Worm (Caenorhabditis elegans) whole organism, late embryonic: ENCODE results near the gene nhr-148.

Source experiments
- npax-4 ChIP-seq: sonication (generic microtip); optimal IDR thresholded peaks from 2 replicates; lab custom pipeline; 2016; ENCODE audit warnings: missing genetic modification characterization, missing compliant biosample characterization
- pha-4 ChIP-seq: fragments of 150-350 bp; optimal IDR thresholded peaks from 2 replicates; lab custom pipeline; 2018; ENCODE audit warnings: missing biosample characterization, missing genetic modification reagents, missing genetic modification characterization

DNA sequence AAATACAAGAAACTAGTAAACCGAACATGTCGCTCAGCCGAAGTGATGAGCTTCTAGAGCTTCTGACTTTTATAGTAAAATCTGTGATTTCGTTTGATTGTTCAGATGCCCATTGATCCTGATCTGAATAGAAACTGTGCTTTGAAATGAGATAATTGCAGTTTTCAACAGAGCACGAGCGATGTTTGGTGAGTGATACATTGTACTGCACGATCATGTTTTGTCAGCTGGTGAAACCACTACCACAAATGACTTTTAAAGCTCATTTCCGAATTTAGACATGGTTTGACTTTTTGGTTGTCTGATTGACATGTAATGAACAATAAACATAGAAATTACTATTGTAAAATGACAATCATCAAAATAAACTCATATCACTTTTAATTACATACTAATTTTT is 13.5 kb downstream of the nhr-148 start, which contains the start of gene tag-293:
- TF ChIP-seq npax-4 (tag; lab: Kevin White, UChicago) (no peak), pha-4 (no peak)
